Fruit fly (Drosophila melanogaster): Measurements from ENCODE around the gene CG11590.

The CG11590 gene

DNA sequence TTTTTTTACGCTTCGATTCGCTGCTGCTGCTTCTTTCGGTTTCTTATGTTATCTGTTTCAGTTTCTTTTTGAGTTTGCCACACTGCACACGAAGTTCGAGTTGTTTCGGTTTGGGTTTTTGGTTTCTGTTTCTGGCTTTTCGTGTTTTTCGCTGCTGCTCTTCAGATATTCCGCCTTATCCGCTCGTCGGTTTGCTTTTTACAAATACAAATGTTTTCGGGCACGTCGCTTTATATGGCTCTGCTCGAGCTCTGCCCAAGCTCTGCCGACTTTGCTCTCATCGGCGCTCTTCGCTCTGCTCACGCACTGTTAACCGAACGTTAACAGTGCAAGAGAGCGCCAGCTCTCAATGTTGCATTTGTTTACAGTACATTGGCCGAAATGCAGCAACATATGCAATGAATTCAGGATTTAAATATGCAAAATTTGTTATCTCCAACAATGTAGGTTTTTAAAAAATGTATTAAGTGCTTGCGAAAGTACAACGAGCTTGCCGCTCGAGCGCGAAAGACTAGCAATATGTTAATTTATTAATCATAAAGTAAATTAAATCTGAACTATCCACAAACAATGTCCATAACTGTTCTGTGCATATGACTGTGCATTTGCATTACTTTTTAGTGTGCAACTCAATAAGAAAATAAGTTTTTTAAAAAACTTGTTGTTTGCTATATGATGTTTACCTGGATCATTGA, 11.4 kb downstream of the CG11590 start:
- no peak for TF ChIP-seq CG34406 (GFP tag; optimal IDR thresholded peaks at IDR 0.05)
- TF ChIP-seq fkh (GFP tag; optimal IDR thresholded peaks at IDR 0.05): no peak
- TF ChIP-seq CG31627 (GFP tag; optimal IDR thresholded peaks at IDR 0.05): peak; percentile 17
- TF ChIP-seq CG8632 (GFP tag; optimal IDR thresholded peaks at IDR 0.05): no peak
- peak; percentile 11 for TF ChIP-seq vri (GFP tag; optimal IDR thresholded peaks at IDR 0.05)
- TF ChIP-seq Eip78C (GFP tag): peak; percentile 49
- no peak for TF ChIP-seq net (GFP tag; optimal IDR thresholded peaks at IDR 0.05)
- no peak for TF ChIP-seq CG8319 (GFP tag; optimal IDR thresholded peaks at IDR 0.05)
- TF ChIP-seq Met (GFP tag; optimal IDR thresholded peaks at IDR 0.05): peak; percentile 30
- TF ChIP-seq CG3919 (GFP tag; optimal IDR thresholded peaks at IDR 0.05): no peak
- TF ChIP-seq CG11294 (GFP tag; IDR thresholded peaks at IDR 0.05): no peak
- peak; percentile 18 for TF ChIP-seq CG6854 (GFP tag; optimal IDR thresholded peaks at IDR 0.05)
- peak in 1 of 2 experiments; percentile 32 for TF ChIP-seq ss (GFP tag; optimal IDR thresholded peaks at IDR 0.05)
- peak; percentile 10 for TF ChIP-seq Sox102F (GFP tag; optimal IDR thresholded peaks at IDR 0.05)
- TF ChIP-seq esn (GFP tag; optimal IDR thresholded peaks at IDR 0.05): peak; percentile 14
- TF ChIP-seq CG6276 (GFP tag; optimal IDR thresholded peaks at IDR 0.05): no peak
- no peak for TF ChIP-seq Ets21C (GFP tag; optimal IDR thresholded peaks at IDR 0.05)
- TF ChIP-seq CG9139 (GFP tag; optimal IDR thresholded peaks at IDR 0.05): no peak
- TF ChIP-seq CG6792 (GFP tag; optimal IDR thresholded peaks at IDR 0.05): no peak
- peak; percentile 29 for TF ChIP-seq spab (GFP tag; optimal IDR thresholded peaks at IDR 0.05)
- no peak for TF ChIP-seq CG11762 (GFP tag; optimal IDR thresholded peaks at IDR 0.05; ENCODE audit: insufficient read depth)
- peak; percentile 62 for TF ChIP-seq svp (GFP tag)
- TF ChIP-seq Sox14 (GFP tag; optimal IDR thresholded peaks at IDR 0.05): peak; percentile 28
- TF ChIP-seq acj6 (GFP tag; optimal IDR thresholded peaks at IDR 0.05): peak; percentile 41
- peak; percentile 40 for TF ChIP-seq CG4318 (GFP tag; optimal IDR thresholded peaks at IDR 0.05)
- TF ChIP-seq achi (GFP tag; optimal IDR thresholded peaks at IDR 0.05): peak; percentile 24
- no peak for TF ChIP-seq fd85E (GFP tag; optimal IDR thresholded peaks at IDR 0.05)
- TF ChIP-seq topi (GFP tag; optimal IDR thresholded peaks at IDR 0.05): peak; percentile 6
- peak; percentile 14 for TF ChIP-seq CG15336 (GFP tag; IDR thresholded peaks at IDR 0.05)
- TF ChIP-seq Hr38 (GFP tag; optimal IDR thresholded peaks at IDR 0.05): no peak
- TF ChIP-seq CG10631 (GFP tag; optimal IDR thresholded peaks at IDR 0.05): no peak
- TF ChIP-seq Eip75B (GFP tag; optimal IDR thresholded peaks at IDR 0.05): no peak
- TF ChIP-seq eg (GFP tag; IDR thresholded peaks at IDR 0.05): peak; percentile 40; the same call in 1 of the 3 replicates
- TF ChIP-seq CG11902 (GFP tag; optimal IDR thresholded peaks at IDR 0.05): no peak
- peak; percentile 71 for TF ChIP-seq dsx (GFP tag; optimal IDR thresholded peaks at IDR 0.05; ENCODE audit: poor library complexity, severe bottlenecking)
- TF ChIP-seq cyc (GFP tag; optimal IDR thresholded peaks at IDR 0.05): no peak
- TF ChIP-seq Hr39 (GFP tag; optimal IDR thresholded peaks at IDR 0.05): no peak
- TF ChIP-seq salr (GFP tag; optimal IDR thresholded peaks at IDR 0.05): peak in 1 of 2 experiments; percentile 49
- TF ChIP-seq CG1621 (tag; optimal IDR thresholded peaks at IDR 0.05): no peak
- TF ChIP-seq dac (GFP tag; optimal IDR thresholded peaks at IDR 0.05): no peak
- no peak for TF ChIP-seq Eip93F (GFP tag; optimal IDR thresholded peaks at IDR 0.05)
- no peak for TF ChIP-seq Lpt (GFP tag; optimal IDR thresholded peaks at IDR 0.05)
- no peak; the same call in 2 of the 3 replicates for TF ChIP-seq CG6163 (GFP tag; IDR thresholded peaks at IDR 0.05)
- TF ChIP-seq Sox15 (GFP tag; optimal IDR thresholded peaks at IDR 0.05): no peak
- peak; percentile 55 for TF ChIP-seq pdm3 (GFP tag; optimal IDR thresholded peaks at IDR 0.05)
- peak; percentile 37 for TF ChIP-seq fd59A (GFP tag; optimal IDR thresholded peaks at IDR 0.05)
- no peak for TF ChIP-seq lz (GFP tag; optimal IDR thresholded peaks at IDR 0.05)
- peak; percentile 15 for TF ChIP-seq Smox (GFP tag; optimal IDR thresholded peaks at IDR 0.05)
- no peak for TF ChIP-seq CG7368 (GFP tag; optimal IDR thresholded peaks at IDR 0.05)
- peak; percentile 48 for TF ChIP-seq Hr4 (GFP tag; optimal IDR thresholded peaks at IDR 0.05)
- peak; percentile 76 for TF ChIP-seq CG32006 (GFP tag; optimal IDR thresholded peaks at IDR 0.05)

Data from whole organism, prepupa.